Fruit fly (Drosophila melanogaster) S2 (cell line): Measurements from ENCODE around the gene CG3526.

Source experiments
- CG8478 ChIP-seq: fragments of >200 bp; optimal IDR thresholded peaks from 2 replicates; lab custom pipeline; 2018
- CTCF ChIP-seq, 2 experiments: fragments of >200 bp; optimal IDR thresholded peaks; 2 replicates each; lab custom pipeline; 2018

dm6 chrX:2876433-2876832 is 14.1 kb upstream of the CG3526 start, which contains the start of gene CG14417:
- TF ChIP-seq CG8478 (lab: Kevin White, UChicago): no peak
- no peak for TF ChIP-seq CTCF (optimal IDR thresholded peaks at IDR 0.05; lab: Kevin White, UChicago)
